Worm (Caenorhabditis elegans) whole organism, young adult: ENCODE measurements around the gene elf-1.

Experiments used
- B0035.1 ChIP-seq: sonication (generic microtip); optimal IDR thresholded peaks from 2 replicates; lab custom pipeline; 2016; ENCODE audit warnings: missing genetic modification characterization, mild to moderate bottlenecking, missing compliant biosample characterization, missing genotype, missing genetic modification reagents
- B0261.1 ChIP-seq: sonication (generic microtip); optimal IDR thresholded peaks from 2 replicates; lab custom pipeline; 2016; ENCODE audit warnings: mild to moderate bottlenecking, missing genetic modification characterization, moderate library complexity, missing compliant biosample characterization
- ama-1 ChIP-seq, 3 experiments: fragments of 150-350 bp in 1 of 3; sonication (generic microtip) in 2 of 3; optimal IDR thresholded peaks; 2 replicates each; lab custom pipeline; 2014 to 2018; ENCODE audit warnings: missing biosample characterization in 2 of 3, missing genetic modification characterization in 2 of 3, missing genetic modification reagents in 2 of 3
- dpl-1 ChIP-seq: fragments of 150-350 bp; optimal IDR thresholded peaks from 2 replicates; lab custom pipeline; 2014; ENCODE audit warnings: missing biosample characterization, missing genetic modification reagents, missing genetic modification characterization
- mxl-1 ChIP-seq: sonication (generic microtip); optimal IDR thresholded peaks from 2 replicates; lab custom pipeline; 2016; ENCODE audit warnings: missing genetic modification characterization, missing compliant biosample characterization

ce11 chrIII:757981-758380 lies 69.0 kb downstream of the elf-1 start, which contains the start of gene T17H7.7:
- TF ChIP-seq ama-1 (optimal IDR thresholded peaks at IDR 0.05; lab: Kevin White, UChicago) (no peak), ama-1 (GFP tag; optimal IDR thresholded peaks at IDR 0.05; lab: Kevin White, UChicago) (no peak), mxl-1 (tag; lab: Kevin White, UChicago) (no peak), dpl-1 (GFP tag; lab: Kevin White, UChicago) (no peak), B0035.1 (no peak), B0261.1 (tag; lab: Kevin White, UChicago) (no peak)
